Fruit fly (Drosophila melanogaster): Measurements from ENCODE around the gene CG4213.

The CG4213 gene

dm6 chr2L:366876-367275 lies 35.1 kb downstream of the CG4213 start:
- TF ChIP-seq vvl (GFP tag; IDR thresholded peaks at IDR 0.05) (peak; percentile 72), CG9437 (GFP tag; optimal IDR thresholded peaks at IDR 0.05) (no peak), Awh (GFP tag; IDR thresholded peaks at IDR 0.05) (peak; percentile 62)

- TF ChIP-seq Dip2 (GFP tag; IDR thresholded peaks at IDR 0.05) (no peak), D (optimal IDR thresholded peaks at IDR 0.05) (no peak), D (GFP tag; optimal IDR thresholded peaks at IDR 0.05) (no peak), Ets97D (GFP tag; optimal IDR thresholded peaks at IDR 0.05) (peak; percentile 31), CG12942 (GFP tag; optimal IDR thresholded peaks at IDR 0.05) (no peak), CG17385 (GFP tag; optimal IDR thresholded peaks at IDR 0.05) (no peak), cwo (GFP tag; optimal IDR thresholded peaks at IDR 0.05) (no peak), CG9876 (GFP tag; optimal IDR thresholded peaks at IDR 0.05) (no peak), sima (GFP tag; optimal IDR thresholded peaks at IDR 0.05) (no peak), CG17802 (tag; optimal IDR thresholded peaks at IDR 0.05) (no peak), twi (tag; optimal IDR thresholded peaks at IDR 0.05) (no peak), C15 (GFP tag; IDR thresholded peaks at IDR 0.05) (no peak), Sry-δ (GFP tag; optimal IDR thresholded peaks at IDR 0.05) (peak; percentile 93), CG14860 (GFP tag; IDR thresholded peaks at IDR 0.05; ENCODE audit: partially characterized antibody) (no peak), Bdp1 (GFP tag; optimal IDR thresholded peaks at IDR 0.05) (no peak), ro (GFP tag; IDR thresholded peaks at IDR 0.05) (no peak), Usf (GFP tag; optimal IDR thresholded peaks at IDR 0.05) (no peak), CG1792 (GFP tag; optimal IDR thresholded peaks at IDR 0.05) (no peak), CG4282 (GFP tag; optimal IDR thresholded peaks at IDR 0.05) (no peak), Hand (GFP tag; optimal IDR thresholded peaks at IDR 0.05) (no peak), Optix (GFP tag; IDR thresholded peaks at IDR 0.05) (no peak), stwl (tag; optimal IDR thresholded peaks at IDR 0.05) (peak; percentile 83), CG3281 (GFP tag; optimal IDR thresholded peaks at IDR 0.05) (no peak), CG32767 (GFP tag; IDR thresholded peaks at IDR 0.05) (no peak), B-H1 (GFP tag; IDR thresholded peaks at IDR 0.05) (no peak), Hey (tag; optimal IDR thresholded peaks at IDR 0.05) (no peak), nmo (GFP tag; optimal IDR thresholded peaks at IDR 0.05) (peak; percentile 33), CG2712 (tag; optimal IDR thresholded peaks at IDR 0.05) (peak; percentile 1), vnd (GFP tag; IDR thresholded peaks at IDR 0.05; ENCODE audit: partially characterized antibody) (no peak), CG6854 (GFP tag; optimal IDR thresholded peaks at IDR 0.05) (no peak), CG1233 (GFP tag; optimal IDR thresholded peaks at IDR 0.05) (no peak), bbx (GFP tag; IDR thresholded peaks at IDR 0.05; ENCODE audit: partially characterized antibody) (no peak), HLH54F (GFP tag; optimal IDR thresholded peaks at IDR 0.05) (no peak), CG12155 (GFP tag; optimal IDR thresholded peaks at IDR 0.05) (no peak), Mrtf (GFP tag; IDR thresholded peaks at IDR 0.05) (no peak), HmgD (GFP tag; optimal IDR thresholded peaks at IDR 0.05) (peak; percentile 25), Nf-YC (tag; optimal IDR thresholded peaks at IDR 0.05) (no peak), CG2116 (GFP tag; optimal IDR thresholded peaks at IDR 0.05) (peak; percentile 84), Six4 (GFP tag; optimal IDR thresholded peaks at IDR 0.05) (no peak), NFAT (GFP tag; IDR thresholded peaks at IDR 0.05) (no peak), knrl (GFP tag; IDR thresholded peaks at IDR 0.05; ENCODE audit: partially characterized antibody) (no peak), CG6689 (GFP tag; IDR thresholded peaks at IDR 0.05) (no peak), CG10267 (tag; optimal IDR thresholded peaks at IDR 0.05) (peak; percentile 32), sim (GFP tag; IDR thresholded peaks at IDR 0.05) (no peak), br (optimal IDR thresholded peaks at IDR 0.05) (no peak), nerfin-1 (tag; optimal IDR thresholded peaks at IDR 0.05) (peak; percentile 11), kni (GFP tag; optimal IDR thresholded peaks at IDR 0.05) (no peak)
These were observed 44.4 kb downstream of the CG4213 start, which contains the start of gene Ent1 for dm6 chr2L:357556-358130. Gene Ent1 (minus strand): TSS chr2L:357874.

Data from whole organism, embryonic.